Fruit fly (Drosophila melanogaster) whole organism, embryonic: Measurements from ENCODE around the gene faf.

Source experiments
- Ada2b ChIP-seq: fragments of 200-800 bp; sonication (Bioruptor generic); IDR thresholded peaks from 2 replicates; pipeline ENCODE4 v1.3.6; 2022; ENCODE audit warnings: missing biosample characterization, missing genetic modification characterization
- Atf-2 ChIP-seq: fragments of 200-800 bp; sonication (Bioruptor generic); optimal IDR thresholded peaks from 2 replicates; lab custom pipeline; 2016; ENCODE audit warnings: missing biosample characterization, missing genetic modification characterization
- Awh ChIP-seq: fragments of 200-800 bp; sonication (Bioruptor generic); IDR thresholded peaks from 2 replicates; pipeline ENCODE4, ENCODE4 v1.3.6; 2022; ENCODE audit warnings: missing biosample characterization, missing genetic modification characterization
- CG10979 ChIP-seq: fragments of 200-800 bp; sonication (Bioruptor generic); optimal IDR thresholded peaks from 2 replicates; lab custom pipeline; 2018; ENCODE audit warnings: missing biosample characterization, mild to moderate bottlenecking, missing genetic modification characterization, moderate library complexity
- CG11085 ChIP-seq: fragments of 200-800 bp; sonication (Bioruptor generic); IDR thresholded peaks from 2 replicates; pipeline ENCODE4 v1.3.6; 2022; ENCODE audit warnings: missing biosample characterization, missing genetic modification characterization
- CG11247 ChIP-seq: fragments of 200-800 bp; sonication (Bioruptor generic); IDR thresholded peaks from 2 replicates; pipeline ENCODE4 v1.3.6; 2022; ENCODE audit warnings: missing biosample characterization, missing genetic modification characterization
- CG11560 ChIP-seq: fragments of 200-800 bp; sonication (Bioruptor generic); IDR thresholded peaks from 3 replicates; pipeline ENCODE4 v1.3.6; 2022; ENCODE audit warnings: missing biosample characterization, missing genetic modification characterization
- CG12155 ChIP-seq: fragments of 200-800 bp; sonication (Bioruptor generic); optimal IDR thresholded peaks from 3 replicates; lab custom pipeline; 2016; ENCODE audit warnings: missing biosample characterization, missing genetic modification characterization
- CG13123 ChIP-seq: fragments of 200-800 bp; sonication (Bioruptor generic); optimal IDR thresholded peaks from 2 replicates; lab custom pipeline; 2016; ENCODE audit warnings: missing biosample characterization, missing genetic modification characterization
- CG15011 ChIP-seq: fragments of 200-800 bp; sonication (Bioruptor generic); optimal IDR thresholded peaks from 3 replicates; lab custom pipeline; 2018; ENCODE audit warnings: missing biosample characterization, mild to moderate bottlenecking, missing genetic modification characterization
- CG1603 ChIP-seq: fragments of 200-800 bp; sonication (Bioruptor generic); optimal IDR thresholded peaks from 2 replicates; lab custom pipeline; 2019; ENCODE audit warnings: missing biosample characterization, mild to moderate bottlenecking, missing genetic modification characterization, moderate library complexity
- CG17612 ChIP-seq: fragments of 200-800 bp; sonication (Bioruptor generic); IDR thresholded peaks from 2 replicates; pipeline ENCODE4 v1.3.6; 2022; ENCODE audit warnings: missing biosample characterization, missing genetic modification characterization
- CG31441 ChIP-seq: fragments of 200-800 bp; sonication (Bioruptor generic); IDR thresholded peaks from 2 replicates; pipeline ENCODE4 v1.3.6; 2022; ENCODE audit warnings: missing biosample characterization, missing genetic modification characterization
- CG32532 ChIP-seq: fragments of 200-800 bp; sonication (Bioruptor generic); IDR thresholded peaks from 2 replicates; pipeline ENCODE4 v1.3.6; 2022; ENCODE audit warnings: missing biosample characterization, missing genetic modification characterization
- CG3407 ChIP-seq: fragments of 200-800 bp; sonication (Bioruptor generic); optimal IDR thresholded peaks from 2 replicates; lab custom pipeline; 2018; ENCODE audit warnings: missing biosample characterization, mild to moderate bottlenecking, missing genetic modification characterization
- CG4282 ChIP-seq: fragments of 200-800 bp; sonication (Bioruptor generic); optimal IDR thresholded peaks from 2 replicates; lab custom pipeline; 2016; ENCODE audit warnings: missing biosample characterization, missing genetic modification characterization
- CG43689 ChIP-seq: fragments of 200-800 bp; sonication (Bioruptor generic); IDR thresholded peaks from 2 replicates; pipeline ENCODE4 v1.3.6; 2022; ENCODE audit warnings: missing biosample characterization, missing genetic modification characterization
- CG8089 ChIP-seq: fragments of 200-800 bp; sonication (Bioruptor generic); optimal IDR thresholded peaks from 3 replicates; lab custom pipeline; 2016; ENCODE audit warnings: missing biosample characterization, missing genetic modification characterization
- CG8290 ChIP-seq, 3 experiments: fragments of 200-800 bp; sonication (Bioruptor generic); optimal IDR thresholded peaks; 2 replicates each; lab custom pipeline; 2016 to 2019; ENCODE audit warnings: missing biosample characterization in 3 of 3, missing genetic modification characterization in 3 of 3, mild to moderate bottlenecking in 2 of 3, moderate library complexity in 1 of 3
- CG9215 ChIP-seq: fragments of 200-800 bp; sonication (Bioruptor generic); IDR thresholded peaks from 2 replicates; pipeline ENCODE4 v1.3.6; 2022; ENCODE audit warnings: missing biosample characterization, missing genetic modification characterization
- CHES-1-like ChIP-seq: fragments of 200-800 bp; sonication (Bioruptor generic); optimal IDR thresholded peaks from 2 replicates; lab custom pipeline; 2016; ENCODE audit warnings: missing biosample characterization, missing genetic modification characterization
- Drgx ChIP-seq: fragments of 200-800 bp; sonication (Bioruptor generic); IDR thresholded peaks from 2 replicates; pipeline ENCODE4 v1.3.6; 2022; ENCODE audit warnings: missing biosample characterization, missing genetic modification characterization
- E2f1 ChIP-seq: fragments of 200-800 bp; sonication (Bioruptor generic); IDR thresholded peaks from 2 replicates; pipeline ENCODE4 v1.3.6; 2022; ENCODE audit warnings: missing biosample characterization, missing genetic modification characterization
- Ets97D ChIP-seq: fragments of 200-800 bp; sonication (Bioruptor generic); optimal IDR thresholded peaks from 3 replicates; lab custom pipeline; 2016; ENCODE audit warnings: missing biosample characterization, missing genetic modification characterization
- HLH54F ChIP-seq: fragments of 200-800 bp; sonication (Bioruptor generic); optimal IDR thresholded peaks from 3 replicates; lab custom pipeline; 2016; ENCODE audit warnings: missing biosample characterization, missing genetic modification characterization
- Hr3 ChIP-seq: fragments of 200-800 bp; sonication (Bioruptor generic); optimal IDR thresholded peaks from 3 replicates; lab custom pipeline; 2016; ENCODE audit warnings: missing biosample characterization, missing genetic modification characterization
- Lhr ChIP-seq: fragments of 200-800 bp; sonication (Bioruptor generic); optimal IDR thresholded peaks from 3 replicates; lab custom pipeline; 2017; ENCODE audit warnings: mild to moderate bottlenecking, missing biosample characterization, missing genetic modification reagents, missing genetic modification characterization
- MTF-1 ChIP-seq: fragments of 200-800 bp; sonication (Bioruptor generic); optimal IDR thresholded peaks from 2 replicates; lab custom pipeline; 2018; ENCODE audit warnings: missing biosample characterization, mild to moderate bottlenecking, missing genetic modification characterization, borderline replicate concordance
- Med ChIP-seq: fragments of 200-800 bp; sonication (Bioruptor generic); peaks from one replicate; lab custom pipeline; 2016; ENCODE audit warnings: missing biosample characterization, missing genetic modification characterization, mild to moderate bottlenecking, inconsistent platforms, moderate library complexity
- NC2β ChIP-seq: fragments of 200-800 bp; sonication (Bioruptor generic); optimal IDR thresholded peaks from 2 replicates; lab custom pipeline; 2016; ENCODE audit warnings: missing biosample characterization, missing genetic modification characterization
- Oaz ChIP-seq: fragments of 200-800 bp; sonication (Bioruptor generic); IDR thresholded peaks from 2 replicates; pipeline ENCODE4 v1.3.6; 2022; ENCODE audit warnings: missing biosample characterization, missing genetic modification characterization
- Sox102F ChIP-seq: fragments of 200-800 bp; sonication (Bioruptor generic); optimal IDR thresholded peaks from 2 replicates; lab custom pipeline; 2018; ENCODE audit warnings: missing biosample characterization, mild to moderate bottlenecking, missing genetic modification characterization, moderate library complexity
- Vsx1 ChIP-seq: fragments of 200-800 bp; sonication (Bioruptor generic); optimal IDR thresholded peaks from 2 replicates; lab custom pipeline; 2017; ENCODE audit warnings: missing biosample characterization, mild to moderate bottlenecking, missing genetic modification characterization, missing genetic modification reagents
- bowl ChIP-seq: fragments of 200-800 bp; sonication (Bioruptor generic); IDR thresholded peaks from 2 replicates; pipeline ENCODE4 v1.3.6; 2022; ENCODE audit warnings: missing biosample characterization, missing genetic modification characterization
- br ChIP-seq: fragments of >200 bp; optimal IDR thresholded peaks from 2 replicates; lab custom pipeline; 2017
- ewg ChIP-seq: fragments of 200-800 bp; sonication (Bioruptor generic); optimal IDR thresholded peaks from 3 replicates; lab custom pipeline; 2017; ENCODE audit warnings: mild to moderate bottlenecking, missing biosample characterization, missing genetic modification reagents, missing genetic modification characterization
- fu2 ChIP-seq: fragments of 200-800 bp; sonication (Bioruptor generic); optimal IDR thresholded peaks from 2 replicates; lab custom pipeline; 2016; ENCODE audit warnings: missing biosample characterization, missing genetic modification characterization
- gcm2 ChIP-seq: fragments of 200-800 bp; sonication (Bioruptor generic); optimal IDR thresholded peaks from 2 replicates; lab custom pipeline; 2016; ENCODE audit warnings: missing biosample characterization, missing genetic modification characterization
- gem ChIP-seq: fragments of 200-800 bp; sonication (Bioruptor generic); optimal IDR thresholded peaks from 2 replicates; lab custom pipeline; 2019; ENCODE audit warnings: missing biosample characterization, mild to moderate bottlenecking, missing genetic modification characterization, moderate library complexity
- gsb ChIP-seq: fragments of 200-800 bp; sonication (Bioruptor generic); IDR thresholded peaks from 2 replicates; pipeline ENCODE4 v1.3.6; 2022; ENCODE audit warnings: missing biosample characterization, missing genetic modification characterization
- maf-S ChIP-seq: fragments of 200-800 bp; sonication (Bioruptor generic); optimal IDR thresholded peaks from 2 replicates; lab custom pipeline; 2016; ENCODE audit warnings: missing biosample characterization, missing genetic modification characterization
- prd ChIP-seq, 3 experiments: fragments of >200 bp in 2 of 3; fragments of 200-800 bp in 1 of 3; sonication (Bioruptor generic) in 1 of 3; optimal IDR thresholded peaks in 2 of 3; IDR thresholded peaks in 1 of 3; 2 replicates in 2 of 3; 3 replicates in 1 of 3; pipeline versions ENCODE4 v1.3.6 to Lab custom; 2017 to 2022; ENCODE audit warnings: missing biosample characterization in 1 of 3, missing genetic modification characterization in 1 of 3
- sd ChIP-seq: fragments of 200-800 bp; sonication (Bioruptor generic); optimal IDR thresholded peaks from 3 replicates; lab custom pipeline; 2018; ENCODE audit warnings: missing biosample characterization, mild to moderate bottlenecking, missing genetic modification characterization, moderate library complexity
- seq ChIP-seq: fragments of 200-800 bp; sonication (Bioruptor generic); IDR thresholded peaks from 2 replicates; pipeline ENCODE4 v1.3.6; 2022; ENCODE audit warnings: missing biosample characterization, missing genetic modification characterization
- slp2 ChIP-seq: fragments of 200-800 bp; sonication (Bioruptor generic); optimal IDR thresholded peaks from 2 replicates; lab custom pipeline; 2016; ENCODE audit warnings: missing biosample characterization, missing genetic modification characterization
- vfl ChIP-seq: fragments of 200-800 bp; sonication (Bioruptor generic); optimal IDR thresholded peaks from 2 replicates; lab custom pipeline; 2016; ENCODE audit warnings: missing biosample characterization, missing genetic modification characterization
- wek ChIP-seq: fragments of 200-800 bp; sonication (Bioruptor generic); optimal IDR thresholded peaks from 3 replicates; lab custom pipeline; 2018; ENCODE audit warnings: missing biosample characterization, mild to moderate bottlenecking, missing genetic modification characterization, moderate library complexity
- zen2 ChIP-seq: fragments of 200-800 bp; sonication (Bioruptor generic); IDR thresholded peaks from 3 replicates; pipeline ENCODE4 v1.3.6; 2022; ENCODE audit warnings: missing biosample characterization, missing genetic modification characterization; ENCODE audit not compliant: partially characterized antibody
- zfh2 ChIP-seq: fragments of 200-800 bp; sonication (Bioruptor generic); optimal IDR thresholded peaks from 2 replicates; lab custom pipeline; 2016; ENCODE audit warnings: missing biosample characterization, missing genetic modification characterization

Gene faf

DNA sequence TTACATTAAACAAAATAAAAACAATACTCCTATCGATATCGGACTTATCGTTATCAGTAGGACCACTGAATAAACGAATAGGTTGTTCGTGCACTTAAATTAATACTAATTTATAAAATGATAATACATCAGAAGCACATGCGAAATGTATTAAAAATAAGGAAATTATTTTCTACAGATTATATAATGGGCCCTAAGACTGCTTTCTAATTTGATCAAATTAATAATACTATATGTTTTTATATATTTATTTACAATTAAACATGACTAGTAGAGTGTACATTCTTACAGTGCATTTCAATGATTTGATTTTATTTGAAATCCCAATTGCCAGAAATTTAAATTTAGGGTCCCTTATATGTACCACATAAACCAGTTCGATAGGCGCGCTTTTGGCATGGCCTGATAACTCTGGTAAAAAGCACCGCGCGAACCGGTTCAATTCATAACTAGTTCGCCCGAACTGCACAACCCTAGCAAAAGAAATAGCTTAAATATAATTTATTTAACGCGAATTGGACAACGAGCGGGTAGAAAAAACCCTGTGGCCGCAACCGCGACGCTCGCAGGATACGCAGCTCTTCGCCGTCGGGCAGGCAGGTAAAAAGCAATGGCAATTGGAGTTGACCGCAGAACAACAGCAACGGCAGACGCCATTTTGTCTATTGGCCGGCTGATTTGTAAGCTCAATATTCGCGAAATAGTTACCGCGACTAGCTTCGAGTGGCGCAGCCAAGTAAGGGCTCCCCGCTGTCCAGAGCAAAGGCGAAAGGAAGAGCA lies at the start of gene faf, which contains the start of gene CG2126 (continued):
- TF ChIP-seq Oaz (peak; percentile 63; the same call in 1 of the 2 replicates), CG11560 (0 out of 3 replicates have a peak, but pooled peaks have one; percentile 34), Atf-2 (peak; percentile 34), Vsx1 (no peak), CG11247 (GFP tag; lab: Robert Waterston, UW) (peak; percentile 73), CG13123 (peak; percentile 63), CG43689 (GFP tag; lab: Robert Waterston, UW) (no peak), vfl (peak; percentile 54), CG15011 (GFP tag; lab: Kevin White, UChicago) (peak; percentile 59), maf-S (peak; percentile 27), CG12155 (peak; percentile 75), zen2 (no peak), CG1603 (tag; lab: Kevin White, UChicago) (no peak), ewg (GFP tag; lab: Kevin White, UChicago) (peak; percentile 56), bowl (0 out of 2 replicates have a peak, but pooled peaks have one; percentile 32), CG3407 (peak; percentile 65), br (no peak), CG17612 (GFP tag; lab: Robert Waterston, UW) (no peak; the same call in 1 of the 2 replicates), gem (tag; lab: Kevin White, UChicago) (peak; percentile 91), CG4282 (GFP tag; lab: Kevin White, UChicago) (no peak), seq (GFP tag; lab: Robert Waterston, UW) (peak; percentile 58), NC2β (peak; percentile 49), CG10979 (peak; percentile 72), gcm2 (GFP tag; lab: Kevin White, UChicago) (no peak), Ets97D (GFP tag; lab: Kevin White, UChicago) (peak; percentile 60), CG9215 (GFP tag; lab: Robert Waterston, UW) (peak; percentile 63), Drgx (GFP tag; lab: Robert Waterston, UW) (0 out of 2 replicates have a peak, but pooled peaks have one; percentile 14), fu2 (GFP tag; lab: Kevin White, UChicago) (peak; percentile 55), Lhr (GFP tag; lab: Kevin White, UChicago) (peak; percentile 38), Ada2b (peak; percentile 68), Sox102F (GFP tag; lab: Kevin White, UChicago) (peak; percentile 82), E2f1 (GFP tag; lab: Robert Waterston, UW) (peak; percentile 66), CG31441 (GFP tag; lab: Robert Waterston, UW) (peak; percentile 86), Hr3 (peak; percentile 78), zfh2 (GFP tag; lab: Kevin White, UChicago) (peak; percentile 53), gsb (GFP tag; lab: Robert Waterston, UW) (peak; percentile 50; the same call in 1 of the 2 replicates), Med (GFP tag; lab: Kevin White, UChicago) (peak; percentile 90), CG8089 (GFP tag; lab: Kevin White, UChicago) (peak; percentile 21), CG8290 (GFP tag; optimal IDR thresholded peaks at IDR 0.05; lab: Kevin White, UChicago) (peak; percentile 44), CG8290 (tag; optimal IDR thresholded peaks at IDR 0.05; lab: Kevin White, UChicago) (no peak), CHES-1-like (GFP tag; lab: Kevin White, UChicago) (peak; percentile 59), HLH54F (peak; percentile 64), wek (GFP tag; lab: Kevin White, UChicago) (no peak), Awh (GFP tag; lab: Robert Waterston, UW) (0 out of 2 replicates have a peak, but pooled peaks have one; percentile 48), sd (tag; lab: Kevin White, UChicago) (no peak), prd (optimal IDR thresholded peaks at IDR 0.05; lab: Kevin White, UChicago) (no peak), prd (GFP tag; IDR thresholded peaks at IDR 0.05; lab: Robert Waterston, UW) (peak; percentile 84), CG32532 (GFP tag; lab: Robert Waterston, UW) (peak; percentile 82), CG11085 (peak; percentile 60; the same call in 1 of the 2 replicates), MTF-1 (GFP tag; lab: Kevin White, UChicago) (no peak), slp2 (GFP tag; lab: Kevin White, UChicago) (peak; percentile 1)
